Fruit fly (Drosophila melanogaster) whole organism, pupa: ENCODE measurements around the gene CG34342.

Experiments
- CG15710 ChIP-seq: fragments of 200-800 bp; sonication (Bioruptor generic); optimal IDR thresholded peaks from 2 replicates; lab custom pipeline; 2018; ENCODE audit warnings: missing biosample characterization, mild to moderate bottlenecking, missing genetic modification characterization, moderate library complexity
- CG17806 ChIP-seq: fragments of 200-800 bp; sonication (Bioruptor generic); optimal IDR thresholded peaks from 2 replicates; lab custom pipeline; 2018; ENCODE audit warnings: missing biosample characterization, mild to moderate bottlenecking, missing genetic modification characterization, moderate library complexity
- CG32121 ChIP-seq: fragments of 200-800 bp; sonication (Bioruptor generic); IDR thresholded peaks from 2 replicates; pipeline ENCODE4 v1.3.6; 2022; ENCODE audit warnings: missing biosample characterization, missing genetic modification characterization
- CG34367 ChIP-seq: fragments of 200-800 bp; sonication (Bioruptor generic); optimal IDR thresholded peaks from 2 replicates; lab custom pipeline; 2018; ENCODE audit warnings: missing biosample characterization, mild to moderate bottlenecking, missing genetic modification characterization
- CG8159 ChIP-seq: fragments of 200-800 bp; sonication (Bioruptor generic); optimal IDR thresholded peaks from 3 replicates; lab custom pipeline; 2018; ENCODE audit warnings: missing biosample characterization, mild to moderate bottlenecking, missing genetic modification characterization, moderate library complexity
- CG8301 ChIP-seq: fragments of 200-800 bp; sonication (Bioruptor generic); optimal IDR thresholded peaks from 2 replicates; lab custom pipeline; 2018; ENCODE audit warnings: missing biosample characterization, mild to moderate bottlenecking, missing genetic modification characterization
- CG9948 ChIP-seq: fragments of 200-800 bp; sonication (Bioruptor generic); optimal IDR thresholded peaks from 2 replicates; lab custom pipeline; 2018; ENCODE audit warnings: missing biosample characterization, mild to moderate bottlenecking, missing genetic modification characterization, moderate library complexity
- D1 ChIP-seq: fragments of 200-800 bp; sonication (Bioruptor generic); optimal IDR thresholded peaks from 2 replicates; lab custom pipeline; 2018; ENCODE audit warnings: missing biosample characterization, mild to moderate bottlenecking, missing genetic modification characterization, moderate library complexity
- EcR ChIP-seq: fragments of 200-800 bp; sonication (Bioruptor generic); optimal IDR thresholded peaks from 3 replicates; lab custom pipeline; 2019; ENCODE audit warnings: missing biosample characterization, missing genetic modification characterization, mild to moderate bottlenecking, moderate library complexity, missing genetic modification reagents
- Ets98B ChIP-seq: fragments of 200-800 bp; sonication (Bioruptor generic); IDR thresholded peaks from 2 replicates; pipeline ENCODE4 v1.3.6; 2022; ENCODE audit warnings: missing biosample characterization, missing genetic modification characterization
- Pif1A ChIP-seq: fragments of 200-800 bp; sonication (Bioruptor generic); optimal IDR thresholded peaks from 3 replicates; lab custom pipeline; 2016; ENCODE audit warnings: missing biosample characterization, missing genetic modification characterization
- gl ChIP-seq: fragments of 200-800 bp; sonication (Bioruptor generic); optimal IDR thresholded peaks from 2 replicates; lab custom pipeline; 2018; ENCODE audit warnings: missing biosample characterization, mild to moderate bottlenecking, missing genetic modification characterization
- rn ChIP-seq: fragments of 200-800 bp; sonication (Bioruptor generic); IDR thresholded peaks from 2 replicates; pipeline ENCODE4 v1.3.6; 2022; ENCODE audit warnings: missing biosample characterization, missing genetic modification characterization

DNA sequence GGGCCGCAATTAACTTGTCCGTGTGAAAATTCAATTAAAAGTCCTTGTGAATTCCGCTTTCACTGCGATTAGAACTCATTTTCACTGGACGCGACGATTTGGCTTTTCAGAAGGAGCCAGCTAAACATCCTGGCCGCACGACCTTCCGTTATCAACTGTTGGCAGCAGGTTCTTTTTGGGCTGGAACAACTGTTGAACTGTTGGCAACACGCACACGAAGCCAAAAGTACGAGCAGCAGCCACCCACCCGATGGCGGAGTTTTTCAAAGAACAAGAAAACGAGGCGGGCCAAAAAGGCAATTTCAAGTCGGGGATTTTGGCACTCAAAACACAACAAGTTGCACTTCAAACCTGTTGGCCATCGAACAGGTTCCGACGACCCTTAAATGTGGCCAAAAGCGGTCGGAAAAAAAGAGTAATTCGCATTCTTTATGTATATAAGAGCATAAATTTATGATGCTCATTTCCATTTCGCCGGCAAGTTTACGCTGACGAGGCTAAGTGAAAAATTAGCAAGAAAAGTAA, 12.3 kb upstream of the CG34342 start:
- TF ChIP-seq D1 (tag; lab: Kevin White, UChicago) (no peak), gl (no peak), rn (GFP tag; lab: Robert Waterston, UW) (no peak), CG8159 (tag; lab: Kevin White, UChicago) (no peak), CG8301 (tag; lab: Kevin White, UChicago) (no peak), EcR (no peak), CG9948 (tag; lab: Kevin White, UChicago) (no peak), CG34367 (tag; lab: Kevin White, UChicago) (no peak), CG32121 (GFP tag; lab: Robert Waterston, UW) (no peak), CG17806 (tag; lab: Kevin White, UChicago) (no peak), Pif1A (GFP tag; lab: Kevin White, UChicago) (no peak), Ets98B (GFP tag; lab: Robert Waterston, UW) (no peak), CG15710 (no peak)
